Fruit fly (Drosophila melanogaster): ENCODE measurements around the gene CG3719.
A peak's percentile ranks its signal among the peaks of the same experiment; 100 is the strongest.

The CG3719 gene

DNA sequence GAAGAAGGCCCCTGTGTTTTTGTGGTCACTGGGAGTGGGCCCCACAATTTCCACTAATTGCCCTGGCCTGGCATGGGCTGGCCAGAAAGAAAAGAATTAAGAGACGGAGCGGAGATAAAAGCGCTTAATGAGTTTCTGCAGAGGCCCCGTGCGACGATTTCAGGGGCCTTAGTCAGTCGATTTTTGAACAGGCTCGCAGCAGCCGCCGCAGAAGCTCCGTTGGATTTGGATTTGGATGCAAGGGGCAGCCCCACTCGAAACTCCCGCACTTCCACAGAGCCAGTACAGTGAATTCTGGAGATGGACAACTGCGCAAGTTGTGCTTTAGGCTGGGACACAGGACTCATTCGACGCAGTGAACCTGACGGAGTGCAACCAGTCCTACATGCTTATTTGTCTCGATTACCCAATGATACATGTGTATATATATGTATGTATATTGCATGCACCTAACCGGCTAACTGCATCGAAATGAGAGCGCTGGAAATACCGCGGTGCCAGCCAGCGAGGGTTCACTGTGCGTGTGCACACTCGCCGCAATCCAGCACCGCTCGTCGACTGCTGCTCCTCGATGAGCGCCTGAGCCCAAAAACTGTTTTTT is 18.3 kb upstream of the CG3719 start (continued):
- peak; percentile 47; the same call in 1 of the 2 replicates for TF ChIP-seq wor (GFP tag; IDR thresholded peaks at IDR 0.05)
- peak; percentile 78 for TF ChIP-seq Rfx (GFP tag; IDR thresholded peaks at IDR 0.05)
- TF ChIP-seq tll (GFP tag; optimal IDR thresholded peaks at IDR 0.05) = no peak
- TF ChIP-seq CG6254 (GFP tag; optimal IDR thresholded peaks at IDR 0.05) = no peak
- TF ChIP-seq fd102C (GFP tag; optimal IDR thresholded peaks at IDR 0.05) = no peak
- TF ChIP-seq trem (tag; optimal IDR thresholded peaks at IDR 0.05) = no peak
- TF ChIP-seq CG1647 (GFP tag; optimal IDR thresholded peaks at IDR 0.05) = peak; percentile 37
- no peak for TF ChIP-seq CG2202 (tag; optimal IDR thresholded peaks at IDR 0.05)
- no peak for TF ChIP-seq emc (GFP tag; optimal IDR thresholded peaks at IDR 0.05)
- no peak for TF ChIP-seq Tbp (GFP tag; optimal IDR thresholded peaks at IDR 0.05)
- no peak for TF ChIP-seq CG1792 (GFP tag; optimal IDR thresholded peaks at IDR 0.05)
- peak; percentile 41 for TF ChIP-seq CG8089 (GFP tag; optimal IDR thresholded peaks at IDR 0.05)
- 0 out of 2 replicates have a peak, but pooled peaks have one; percentile 35 for TF ChIP-seq gsb (GFP tag; IDR thresholded peaks at IDR 0.05)
- peak; percentile 29; the same call in 1 of the 2 replicates for TF ChIP-seq stc (GFP tag; IDR thresholded peaks at IDR 0.05)
- TF ChIP-seq BtbVII (GFP tag; optimal IDR thresholded peaks at IDR 0.05) = no peak
- peak; percentile 45; the same call in 1 of the 2 replicates for TF ChIP-seq E2f2 (GFP tag; IDR thresholded peaks at IDR 0.05)
- peak; percentile 71 for TF ChIP-seq vvl (GFP tag; IDR thresholded peaks at IDR 0.05)
- TF ChIP-seq run (tag; optimal IDR thresholded peaks at IDR 0.05) = no peak
- peak; percentile 54 for TF ChIP-seq Side (GFP tag; optimal IDR thresholded peaks at IDR 0.05)
- TF ChIP-seq Xbp1 (GFP tag; optimal IDR thresholded peaks at IDR 0.05) = peak; percentile 63
- no peak for TF ChIP-seq bbx (GFP tag; IDR thresholded peaks at IDR 0.05; ENCODE audit: partially characterized antibody)
- peak; percentile 60 for TF ChIP-seq Ssrp (tag; optimal IDR thresholded peaks at IDR 0.05)
- peak; percentile 58 for TF ChIP-seq Rx (GFP tag; IDR thresholded peaks at IDR 0.05)
- TF ChIP-seq pros (GFP tag; optimal IDR thresholded peaks at IDR 0.05) = no peak
- peak; percentile 66 for TF ChIP-seq caup (GFP tag; optimal IDR thresholded peaks at IDR 0.05; ENCODE audit: severe bottlenecking)
- TF ChIP-seq hkb (optimal IDR thresholded peaks at IDR 0.05) = no peak
- TF ChIP-seq hkb (GFP tag; IDR thresholded peaks at IDR 0.05) = peak; percentile 72; the same call in 1 of the 2 replicates
- peak; percentile 52; the same call in 1 of the 3 replicates for TF ChIP-seq H15 (GFP tag; IDR thresholded peaks at IDR 0.05)
- peak; percentile 29; the same call in 1 of the 3 replicates for TF ChIP-seq C15 (GFP tag; IDR thresholded peaks at IDR 0.05)
- TF ChIP-seq CG15696 (tag; optimal IDR thresholded peaks at IDR 0.05) = peak; percentile 38
- TF ChIP-seq Nf-YC (tag; optimal IDR thresholded peaks at IDR 0.05) = peak; percentile 15
- peak; percentile 55 for TF ChIP-seq shn (GFP tag; optimal IDR thresholded peaks at IDR 0.05)
- no peak for TF ChIP-seq CG14965 (GFP tag; optimal IDR thresholded peaks at IDR 0.05; ENCODE audit: borderline replicate concordance)
- TF ChIP-seq Asciz (GFP tag; optimal IDR thresholded peaks at IDR 0.05) = peak; percentile 10
- peak; percentile 67 for TF ChIP-seq CG9932 (GFP tag; IDR thresholded peaks at IDR 0.05)
- TF ChIP-seq CG6765 (GFP tag; optimal IDR thresholded peaks at IDR 0.05) = no peak
- TF ChIP-seq da (GFP tag; optimal IDR thresholded peaks at IDR 0.05) = no peak
- no peak for TF ChIP-seq CG8359 (GFP tag; optimal IDR thresholded peaks at IDR 0.05; ENCODE audit: borderline replicate concordance)
- no peak for TF ChIP-seq inv (GFP tag; IDR thresholded peaks at IDR 0.05; ENCODE audit: partially characterized antibody)
- no peak for TF ChIP-seq Sry-δ (GFP tag; optimal IDR thresholded peaks at IDR 0.05)
- TF ChIP-seq gce (GFP tag; IDR thresholded peaks at IDR 0.05) = peak; percentile 15; the same call in 1 of the 3 replicates
- peak; percentile 64 for TF ChIP-seq E2f1 (GFP tag; IDR thresholded peaks at IDR 0.05)
- peak; percentile 30 for TF ChIP-seq CG11398 (GFP tag; optimal IDR thresholded peaks at IDR 0.05)
- TF ChIP-seq sisA (GFP tag; IDR thresholded peaks at IDR 0.05) = peak; percentile 84
- no peak for TF ChIP-seq HLHmδ (GFP tag; optimal IDR thresholded peaks at IDR 0.05)
- TF ChIP-seq ro (GFP tag; IDR thresholded peaks at IDR 0.05) = peak; percentile 24; the same call in 1 of the 2 replicates
- peak; percentile 54 for TF ChIP-seq pho (GFP tag; optimal IDR thresholded peaks at IDR 0.05)
- no peak for TF ChIP-seq CG7987 (GFP tag; optimal IDR thresholded peaks at IDR 0.05)
- peak; percentile 48; the same call in 1 of the 2 replicates for TF ChIP-seq Taf1 (GFP tag; IDR thresholded peaks at IDR 0.05)
- peak; percentile 71 for TF ChIP-seq pum (GFP tag; optimal IDR thresholded peaks at IDR 0.05)

All from whole organism, embryonic.